Worm (Caenorhabditis elegans) whole organism, L1 larva: ENCODE data around the gene F56C9.8.

ENCODE experiments used
- C16A3.4 ChIP-seq: fragments of 150-350 bp; optimal IDR thresholded peaks from 2 replicates; lab custom pipeline; 2014; ENCODE audit warnings: missing biosample characterization, missing genetic modification characterization
- C34B4.2 ChIP-seq: sonication (generic microtip); optimal IDR thresholded peaks from 2 replicates; lab custom pipeline; 2017; ENCODE audit warnings: mild to moderate bottlenecking, missing genetic modification characterization, missing compliant biosample characterization
- aha-1 ChIP-seq: fragments of 150-350 bp; optimal IDR thresholded peaks from 2 replicates; lab custom pipeline; 2014; ENCODE audit warnings: missing biosample characterization, missing genetic modification characterization
- ama-1 ChIP-seq: fragments of 150-350 bp; optimal IDR thresholded peaks from 2 replicates; lab custom pipeline; 2014
- blmp-1 ChIP-seq: fragments of 150-350 bp; optimal IDR thresholded peaks from 2 replicates; lab custom pipeline; 2014; ENCODE audit warnings: missing biosample characterization, missing genetic modification characterization
- ceh-82 ChIP-seq, 3 experiments: fragments of 150-350 bp in 1 of 3; sonication (generic microtip) in 2 of 3; optimal IDR thresholded peaks; 2 replicates each; lab custom pipeline; 2014 to 2017; ENCODE audit warnings: missing biosample characterization in 3 of 3, missing genetic modification characterization in 3 of 3
- ceh-88 ChIP-seq: fragments of 200-800 bp; sonication (Bioruptor generic); IDR thresholded peaks from 2 replicates; pipeline ENCODE4 v1.3.6; 2022; ENCODE audit warnings: missing genetic modification characterization, missing compliant biosample characterization
- ceh-90 ChIP-seq: sonication (generic microtip); optimal IDR thresholded peaks from 2 replicates; lab custom pipeline; 2016; ENCODE audit warnings: missing genetic modification characterization, missing compliant biosample characterization
- dpl-1 ChIP-seq, 3 experiments: fragments of 150-350 bp in 2 of 3; sonication (generic microtip) in 1 of 3; optimal IDR thresholded peaks; 2 replicates each; lab custom pipeline; 2014 to 2017; ENCODE audit warnings: missing biosample characterization in 3 of 3, missing genetic modification characterization in 3 of 3, missing genetic modification reagents in 3 of 3
- efl-1 ChIP-seq, 4 experiments: fragments of 150-350 bp; optimal IDR thresholded peaks in 3 of 4; peaks in 1 of 4; 1 replicate in 1 of 4; 2 replicates in 3 of 4; lab custom pipeline; 2014; ENCODE audit warnings: missing biosample characterization in 2 of 4, missing genetic modification characterization in 2 of 4, missing genetic modification reagents in 2 of 4
- egl-13 ChIP-seq: sonication (generic microtip); optimal IDR thresholded peaks from 2 replicates; lab custom pipeline; 2016; ENCODE audit warnings: missing genotype, missing genetic modification reagents, missing genetic modification characterization, missing compliant biosample characterization
- elt-3 ChIP-seq, 6 experiments: fragments of 150-350 bp in 1 of 6; sonication (generic microtip); optimal IDR thresholded peaks; 2 replicates each; lab custom pipeline; 2017 to 2018; ENCODE audit warnings: missing biosample characterization in 6 of 6, missing genetic modification characterization in 6 of 6, inconsistent platforms in 1 of 6
- fkh-10 ChIP-seq: sonication (generic microtip); optimal IDR thresholded peaks from 2 replicates; lab custom pipeline; 2017; ENCODE audit warnings: missing biosample characterization, missing genetic modification reagents, missing genetic modification characterization
- fkh-8 ChIP-seq: sonication (generic microtip); optimal IDR thresholded peaks from 2 replicates; lab custom pipeline; 2016; ENCODE audit warnings: mild to moderate bottlenecking, missing genetic modification characterization, missing compliant biosample characterization
- fos-1 ChIP-seq: fragments of 150-350 bp; optimal IDR thresholded peaks from 2 replicates; lab custom pipeline; 2014; ENCODE audit warnings: missing biosample characterization, missing genetic modification characterization
- grh-1 ChIP-seq: fragments of 200-800 bp; sonication (Bioruptor generic); IDR thresholded peaks from 2 replicates; pipeline ENCODE4 v1.3.6; 2022; ENCODE audit warnings: missing genetic modification reagents, missing genetic modification characterization, missing compliant biosample characterization
- isw-1 ChIP-seq: fragments of 200-800 bp; sonication (Bioruptor generic); IDR thresholded peaks from 2 replicates; pipeline ENCODE4 v1.3.6; 2022; ENCODE audit warnings: missing genetic modification characterization, missing compliant biosample characterization
- lin-13 ChIP-seq: fragments of 150-350 bp; optimal IDR thresholded peaks from 2 replicates; lab custom pipeline; 2014; ENCODE audit warnings: missing biosample characterization, missing genetic modification reagents, missing genetic modification characterization
- lin-14 ChIP-seq: fragments of 200-800 bp; sonication (Bioruptor generic); optimal IDR thresholded peaks from 2 replicates; lab custom pipeline; 2018; ENCODE audit warnings: mild to moderate bottlenecking, missing genetic modification characterization, moderate library complexity, missing compliant biosample characterization
- lin-15B ChIP-seq: fragments of 150-350 bp; sonication (generic microtip); optimal IDR thresholded peaks from 3 replicates; lab custom pipeline; 2014; ENCODE audit warnings: missing biosample characterization, missing genetic modification characterization
- lin-35 ChIP-seq, 2 experiments: fragments of 150-350 bp; optimal IDR thresholded peaks; 2 replicates each; lab custom pipeline; 2014; ENCODE audit warnings: missing biosample characterization in 2 of 2, missing genetic modification characterization in 2 of 2, missing genetic modification reagents in 2 of 2
- lin-39 ChIP-seq: fragments of 150-350 bp; optimal IDR thresholded peaks from 2 replicates; lab custom pipeline; 2014; ENCODE audit warnings: missing biosample characterization, missing genetic modification reagents, missing genetic modification characterization
- mab-9 ChIP-seq: fragments of 200-800 bp; sonication (Bioruptor generic); IDR thresholded peaks from 2 replicates; pipeline ENCODE4 v1.3.6; 2022; ENCODE audit warnings: missing genetic modification reagents, missing genetic modification characterization, missing compliant biosample characterization
- mef-2 ChIP-seq: fragments of 150-350 bp; optimal IDR thresholded peaks from 2 replicates; lab custom pipeline; 2014; ENCODE audit warnings: missing biosample characterization, missing genetic modification characterization
- mep-1 ChIP-seq: fragments of 150-350 bp; optimal IDR thresholded peaks from 2 replicates; lab custom pipeline; 2014; ENCODE audit warnings: missing biosample characterization, missing genetic modification characterization
- nhr-11 ChIP-seq: fragments of 150-350 bp; optimal IDR thresholded peaks from 2 replicates; lab custom pipeline; 2014; ENCODE audit warnings: missing biosample characterization, missing genetic modification characterization
- nhr-12 ChIP-seq: sonication (generic microtip); optimal IDR thresholded peaks from 2 replicates; lab custom pipeline; 2017; ENCODE audit warnings: missing biosample characterization, missing genetic modification characterization
- nhr-19 ChIP-seq: fragments of 200-800 bp; sonication (Bioruptor generic); conservative IDR thresholded peaks from 2 replicates; pipeline ENCODE4 v1.3.6; 2022; ENCODE audit warnings: missing genetic modification characterization, missing compliant biosample characterization
- nhr-20 ChIP-seq: sonication (generic microtip); optimal IDR thresholded peaks from 2 replicates; lab custom pipeline; 2016; ENCODE audit warnings: mild to moderate bottlenecking, missing genetic modification characterization, missing compliant biosample characterization
- nhr-237 ChIP-seq: fragments of 150-350 bp; optimal IDR thresholded peaks from 2 replicates; lab custom pipeline; 2014; ENCODE audit warnings: missing biosample characterization, missing genetic modification characterization
- nhr-47 ChIP-seq: sonication (generic microtip); optimal IDR thresholded peaks from 2 replicates; lab custom pipeline; 2016; ENCODE audit warnings: mild to moderate bottlenecking, missing genetic modification characterization, moderate library complexity, missing compliant biosample characterization
- nhr-71 ChIP-seq: sonication (generic microtip); optimal IDR thresholded peaks from 2 replicates; lab custom pipeline; 2016; ENCODE audit warnings: mild to moderate bottlenecking, missing genetic modification characterization, moderate library complexity, missing compliant biosample characterization
- nhr-76 ChIP-seq: sonication (generic microtip); optimal IDR thresholded peaks from 2 replicates; lab custom pipeline; 2017; ENCODE audit warnings: missing biosample characterization, missing genetic modification characterization
- nhr-85 ChIP-seq: sonication (generic microtip); peaks from one replicate; lab custom pipeline; 2016; ENCODE audit warnings: missing genetic modification characterization, inconsistent platforms, missing compliant biosample characterization
- nhr-90 ChIP-seq: sonication (generic microtip); optimal IDR thresholded peaks from 2 replicates; lab custom pipeline; 2016; ENCODE audit warnings: mild to moderate bottlenecking, missing genetic modification characterization, missing compliant biosample characterization; ENCODE audit not compliant: poor library complexity
- pqm-1 ChIP-seq: sonication (generic microtip); optimal IDR thresholded peaks from 3 replicates; lab custom pipeline; 2017; ENCODE audit warnings: missing biosample characterization, missing genetic modification characterization
- snpc-4 ChIP-seq: fragments of 150-350 bp; optimal IDR thresholded peaks from 2 replicates; lab custom pipeline; 2014; ENCODE audit warnings: missing biosample characterization, missing genetic modification characterization
- snu-23 ChIP-seq: sonication (generic microtip); optimal IDR thresholded peaks from 2 replicates; lab custom pipeline; 2016; ENCODE audit warnings: missing genetic modification characterization, missing compliant biosample characterization
- swsn-7 ChIP-seq: sonication (generic microtip); optimal IDR thresholded peaks from 2 replicates; lab custom pipeline; 2016; ENCODE audit warnings: missing genetic modification characterization, missing compliant biosample characterization
- tbx-2 ChIP-seq: sonication (generic microtip); optimal IDR thresholded peaks from 2 replicates; lab custom pipeline; 2016; ENCODE audit warnings: missing genetic modification characterization, missing compliant biosample characterization
- tlp-1 ChIP-seq: fragments of 150-350 bp; optimal IDR thresholded peaks from 2 replicates; lab custom pipeline; 2014; ENCODE audit warnings: missing biosample characterization, missing genetic modification characterization
- unc-130 ChIP-seq: fragments of 150-350 bp; optimal IDR thresholded peaks from 2 replicates; lab custom pipeline; 2017; ENCODE audit warnings: missing biosample characterization, missing genetic modification characterization, inconsistent platforms
- unc-62 ChIP-seq: fragments of 150-350 bp; optimal IDR thresholded peaks from 2 replicates; lab custom pipeline; 2014; ENCODE audit warnings: missing biosample characterization, missing genetic modification reagents, missing genetic modification characterization
- unc-98 ChIP-seq: fragments of 200-800 bp; sonication (Bioruptor generic); IDR thresholded peaks from 2 replicates; pipeline ENCODE4 v1.3.6; 2022; ENCODE audit warnings: missing genetic modification characterization, missing compliant biosample characterization
- vab-15 ChIP-seq: sonication (generic microtip); optimal IDR thresholded peaks from 2 replicates; lab custom pipeline; 2017; ENCODE audit warnings: missing genotype, mild to moderate bottlenecking, missing genetic modification characterization, missing compliant biosample characterization
- zip-4 ChIP-seq: fragments of 200-800 bp; sonication (Bioruptor generic); optimal IDR thresholded peaks from 2 replicates; lab custom pipeline; 2018; ENCODE audit warnings: mild to moderate bottlenecking, missing genetic modification characterization, moderate library complexity, missing compliant biosample characterization
- ztf-4 ChIP-seq: fragments of 150-350 bp; optimal IDR thresholded peaks from 2 replicates; lab custom pipeline; 2014; ENCODE audit warnings: missing biosample characterization, missing genetic modification characterization

The F56C9.8 gene

ce11 chrIII:7275296-7275695, 44.0 kb downstream of the F56C9.8 start, which contains the start of gene psd-1:
Gene psd-1 (minus strand): TSS chrIII:7275396.
- TF ChIP-seq ama-1 (lab: Kevin White, UChicago) (no peak), mab-9 (GFP tag; lab: Robert Waterston, UW) (no peak), C34B4.2 (no peak), lin-13 (GFP tag; lab: Kevin White, UChicago) (no peak), isw-1 (GFP tag; lab: Robert Waterston, UW) (no peak), unc-98 (GFP tag; lab: Robert Waterston, UW) (no peak), zip-4 (GFP tag; lab: Kevin White, UChicago) (no peak), nhr-237 (tag; lab: Kevin White, UChicago) (no peak), C16A3.4 (no peak), tlp-1 (no peak)

ce11 chrIII:7273718-7274117, 45.6 kb downstream of the F56C9.8 start:
- no peak for TF ChIP-seq dpl-1 (GFP tag; optimal IDR thresholded peaks at IDR 0.05; lab: Kevin White, UChicago)
- peak; percentile 34 for TF ChIP-seq snu-23
- TF ChIP-seq ama-1 (lab: Kevin White, UChicago) = no peak
- peak; percentile 64 for TF ChIP-seq unc-130 (tag; lab: Kevin White, UChicago)
- no peak for TF ChIP-seq snpc-4
- no peak for TF ChIP-seq nhr-12 (tag; lab: Kevin White, UChicago)
- TF ChIP-seq lin-35 (GFP tag; optimal IDR thresholded peaks at IDR 0.05; lab: Kevin White, UChicago) = peak in 1 of 2 experiments; percentile 44
- TF ChIP-seq nhr-76 (tag; lab: Kevin White, UChicago) = no peak
- TF ChIP-seq mab-9 (GFP tag; lab: Robert Waterston, UW) = no peak
- no peak for TF ChIP-seq egl-13 (tag; lab: Kevin White, UChicago)
- TF ChIP-seq mef-2 (tag; lab: Kevin White, UChicago) = no peak
- TF ChIP-seq nhr-47 (tag; lab: Kevin White, UChicago) = peak; percentile 12
- TF ChIP-seq ceh-88 = no peak
- TF ChIP-seq elt-3 (tag; optimal IDR thresholded peaks at IDR 0.05; lab: Kevin White, UChicago) = peak in 1 of 6 experiments; percentile 67
- no peak for TF ChIP-seq lin-39 (tag; lab: Kevin White, UChicago)
- 0 out of 2 replicates have a peak, but pooled peaks have one; percentile 28 for TF ChIP-seq nhr-19
- 0 out of 2 replicates have a peak, but pooled peaks have one; percentile 28 for TF ChIP-seq grh-1 (GFP tag; lab: Robert Waterston, UW)
- TF ChIP-seq nhr-71 (tag; lab: Kevin White, UChicago) = peak; percentile 67
- no peak for TF ChIP-seq C16A3.4
- no peak for TF ChIP-seq unc-62 (GFP tag; lab: Kevin White, UChicago)
- no peak for TF ChIP-seq lin-15B
- TF ChIP-seq ztf-4 (tag; lab: Kevin White, UChicago) = no peak
- TF ChIP-seq pqm-1 (tag; lab: Kevin White, UChicago) = no peak
- TF ChIP-seq nhr-90 (tag; lab: Kevin White, UChicago) = peak; percentile 46
- peak; percentile 38 for TF ChIP-seq tbx-2 (tag; lab: Kevin White, UChicago)
- no peak for TF ChIP-seq unc-98 (GFP tag; lab: Robert Waterston, UW)
- no peak for TF ChIP-seq nhr-11 (tag; lab: Kevin White, UChicago)
- peak; percentile 77 for TF ChIP-seq nhr-20 (tag; lab: Kevin White, UChicago)
- no peak for TF ChIP-seq aha-1 (tag; lab: Kevin White, UChicago)
- TF ChIP-seq fkh-10 (GFP tag; lab: Kevin White, UChicago) = no peak
- no peak for TF ChIP-seq fos-1
- no peak for TF ChIP-seq ceh-90
- peak; percentile 56 for TF ChIP-seq blmp-1 (tag; lab: Kevin White, UChicago)
- TF ChIP-seq fkh-8 (tag; lab: Kevin White, UChicago) = no peak
- no peak for TF ChIP-seq vab-15 (tag; lab: Kevin White, UChicago)
- no peak for TF ChIP-seq ceh-82 (tag; optimal IDR thresholded peaks at IDR 0.05; lab: Kevin White, UChicago)
- TF ChIP-seq nhr-85 (tag; lab: Kevin White, UChicago) = peak; percentile 82
- TF ChIP-seq swsn-7 (tag; lab: Kevin White, UChicago) = no peak
- TF ChIP-seq efl-1 (optimal IDR thresholded peaks at IDR 0.05; lab: Kevin White, UChicago) = no peak
- peak in 1 of 2 experiments; percentile 72 for TF ChIP-seq efl-1 (GFP tag; optimal IDR thresholded peaks at IDR 0.05 in 1 of 2; lab: Kevin White, UChicago)
- TF ChIP-seq mep-1 (tag; lab: Kevin White, UChicago) = peak; percentile 35
- peak; percentile 55 for TF ChIP-seq lin-14
